Fruit fly (Drosophila melanogaster): Measurements from ENCODE around the gene Trs33.

The Trs33 gene

dm6 chr3R:15328083-15328779 lies 22.6 kb downstream of the Trs33 start, which contains the start of the genes CG6236 and ea:
Gene CG6236 (minus strand): TSS chr3R:15328269.
Gene ea (plus strand): TSS chr3R:15328729.
- TF ChIP-seq PHDP (tag; optimal IDR thresholded peaks at IDR 0.05) (no peak), CG13624 (GFP tag; optimal IDR thresholded peaks at IDR 0.05) (peak; percentile 61), CG4854 (GFP tag; optimal IDR thresholded peaks at IDR 0.05) (peak; percentile 99), grn (GFP tag; optimal IDR thresholded peaks at IDR 0.05) (peak; percentile 78), E2f2 (GFP tag; IDR thresholded peaks at IDR 0.05) (peak; percentile 40), CG15514 (GFP tag; optimal IDR thresholded peaks at IDR 0.05) (peak; percentile 62), Sry-δ (GFP tag; optimal IDR thresholded peaks at IDR 0.05) (peak; percentile 30), Six4 (GFP tag; optimal IDR thresholded peaks at IDR 0.05) (no peak), gfzf (GFP tag; optimal IDR thresholded peaks at IDR 0.05) (peak; percentile 78), CG17186 (GFP tag; optimal IDR thresholded peaks at IDR 0.05) (peak; percentile 36), CG6854 (GFP tag; optimal IDR thresholded peaks at IDR 0.05) (peak; percentile 9), pzg (GFP tag; optimal IDR thresholded peaks at IDR 0.05) (peak; percentile 79), CG13296 (GFP tag; optimal IDR thresholded peaks at IDR 0.05) (peak; percentile 1), CG3995 (GFP tag; optimal IDR thresholded peaks at IDR 0.05) (peak; percentile 61), Deaf1 (tag; optimal IDR thresholded peaks at IDR 0.05) (peak; percentile 77), odd (GFP tag; optimal IDR thresholded peaks at IDR 0.05) (no peak), sima (GFP tag; optimal IDR thresholded peaks at IDR 0.05) (no peak), CG9797 (GFP tag; optimal IDR thresholded peaks at IDR 0.05) (peak; percentile 65), Dp (GFP tag; optimal IDR thresholded peaks at IDR 0.05) (peak; percentile 30), Sin3A (optimal IDR thresholded peaks at IDR 0.05) (peak; percentile 30), CG1603 (tag; optimal IDR thresholded peaks at IDR 0.05) (peak; percentile 4), Myb (GFP tag; optimal IDR thresholded peaks at IDR 0.05) (peak; percentile 61), Med (GFP tag) (peak; percentile 43), H15 (GFP tag; IDR thresholded peaks at IDR 0.05) (no peak), MBD-R2 (GFP tag; IDR thresholded peaks at IDR 0.05) (0 out of 2 replicates have a peak, but pooled peaks have one; percentile 59)

DNA sequence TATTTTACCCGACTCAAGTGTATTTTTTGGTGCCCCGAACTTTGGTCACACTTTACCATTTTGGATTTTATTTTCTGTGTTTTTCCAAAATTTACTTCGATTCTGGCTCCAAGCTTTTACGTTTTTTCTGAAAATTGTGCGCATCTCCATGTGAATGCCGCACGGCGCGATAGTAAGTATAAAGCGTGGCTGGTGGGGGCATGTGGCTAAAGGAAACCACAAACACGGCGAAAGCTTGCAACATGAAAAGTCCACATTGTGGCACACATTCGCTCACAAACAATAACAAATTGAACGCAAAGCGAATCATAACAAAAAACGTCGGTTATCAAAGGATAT lies 30.1 kb downstream of the Trs33 start, which contains the start of gene ear:
Gene ear (plus strand): TSS at position 10 of the 339 bp plus-strand sequence.
- no peak for TF ChIP-seq danr (GFP tag; IDR thresholded peaks at IDR 0.05)
- peak; percentile 55 for TF ChIP-seq CG17186 (GFP tag; optimal IDR thresholded peaks at IDR 0.05)
- TF ChIP-seq CG14441 (GFP tag; IDR thresholded peaks at IDR 0.05), result no peak
- no peak for TF ChIP-seq C15 (GFP tag; IDR thresholded peaks at IDR 0.05)
- TF ChIP-seq MESR4 (GFP tag; optimal IDR thresholded peaks at IDR 0.05), result peak; percentile 87
- peak; percentile 81 for TF ChIP-seq gfzf (GFP tag; optimal IDR thresholded peaks at IDR 0.05)
- TF ChIP-seq pzg (GFP tag; optimal IDR thresholded peaks at IDR 0.05), result peak; percentile 50
- peak; percentile 48 for TF ChIP-seq MBD-R2 (GFP tag; IDR thresholded peaks at IDR 0.05)
- TF ChIP-seq bbx (GFP tag; IDR thresholded peaks at IDR 0.05; ENCODE audit: partially characterized antibody), result 0 out of 2 replicates have a peak, but pooled peaks have one; percentile 7
- peak; percentile 40 for TF ChIP-seq CG9797 (GFP tag; optimal IDR thresholded peaks at IDR 0.05)
- TF ChIP-seq Dll (GFP tag; IDR thresholded peaks at IDR 0.05; ENCODE audit: partially characterized antibody), result 0 out of 4 replicates have a peak, but pooled peaks have one; percentile 25
- TF ChIP-seq CG4617 (GFP tag; optimal IDR thresholded peaks at IDR 0.05; ENCODE audit: borderline replicate concordance), result peak; percentile 82
- TF ChIP-seq Med (GFP tag), result peak; percentile 11
- TF ChIP-seq Sin3A (optimal IDR thresholded peaks at IDR 0.05), result peak; percentile 0
- no peak for TF ChIP-seq ham (GFP tag; IDR thresholded peaks at IDR 0.05)
- no peak for TF ChIP-seq fd3F (GFP tag; optimal IDR thresholded peaks at IDR 0.05)
- TF ChIP-seq CG33213 (GFP tag; optimal IDR thresholded peaks at IDR 0.05), result no peak

Data from whole organism, embryonic.